Fruit fly (Drosophila melanogaster) whole organism, prepupa: ENCODE data around the gene CG1889.

ENCODE experiments used
- CG11294 ChIP-seq: fragments of 200-800 bp; sonication (Bioruptor generic); IDR thresholded peaks from 2 replicates; pipeline ENCODE4 v1.3.6; 2022; ENCODE audit warnings: missing biosample characterization, missing genetic modification characterization
- CG3032 ChIP-seq: fragments of 200-800 bp; optimal IDR thresholded peaks from 2 replicates; lab custom pipeline; 2019; ENCODE audit warnings: missing biosample characterization, mild to moderate bottlenecking, missing genetic modification characterization, moderate library complexity
- CG4318 ChIP-seq: fragments of 200-800 bp; sonication (Bioruptor generic); optimal IDR thresholded peaks from 3 replicates; lab custom pipeline; 2017; ENCODE audit warnings: missing biosample characterization, mild to moderate bottlenecking, missing genetic modification characterization
- CG7368 ChIP-seq: fragments of 200-800 bp; sonication (Bioruptor generic); optimal IDR thresholded peaks from 3 replicates; lab custom pipeline; 2016; ENCODE audit warnings: missing biosample characterization, missing genetic modification characterization
- Eip78C ChIP-seq: fragments of 200-800 bp; sonication (Bioruptor generic); peaks from one replicate; lab custom pipeline; 2016; ENCODE audit warnings: missing biosample characterization, missing genetic modification characterization
- Ets21C ChIP-seq: fragments of 200-800 bp; sonication (Bioruptor generic); optimal IDR thresholded peaks from 3 replicates; lab custom pipeline; 2016; ENCODE audit warnings: missing biosample characterization, missing genetic modification characterization
- Gug ChIP-seq: fragments of 200-800 bp; sonication (Bioruptor generic); IDR thresholded peaks from 2 replicates; pipeline ENCODE4 v1.3.6; 2022; ENCODE audit warnings: missing biosample characterization, missing genetic modification characterization
- Lpt ChIP-seq: fragments of 200-800 bp; sonication (Bioruptor generic); optimal IDR thresholded peaks from 3 replicates; lab custom pipeline; 2016; ENCODE audit warnings: missing biosample characterization, missing genetic modification characterization
- Smox ChIP-seq: fragments of 200-800 bp; sonication (Bioruptor generic); optimal IDR thresholded peaks from 3 replicates; lab custom pipeline; 2016; ENCODE audit warnings: missing biosample characterization, missing genetic modification characterization
- Sox15 ChIP-seq: fragments of 200-800 bp; sonication (Bioruptor generic); optimal IDR thresholded peaks from 3 replicates; lab custom pipeline; 2016; ENCODE audit warnings: missing biosample characterization, missing genetic modification characterization
- cyc ChIP-seq: fragments of 200-800 bp; sonication (Bioruptor generic); optimal IDR thresholded peaks from 3 replicates; lab custom pipeline; 2016; ENCODE audit warnings: missing biosample characterization, missing genetic modification characterization
- eg ChIP-seq: fragments of 200-800 bp; sonication (Bioruptor generic); IDR thresholded peaks from 3 replicates; pipeline ENCODE4 v1.3.6; 2022; ENCODE audit warnings: missing biosample characterization, missing genetic modification characterization
- lz ChIP-seq: fragments of 200-800 bp; sonication (Bioruptor generic); optimal IDR thresholded peaks from 3 replicates; lab custom pipeline; 2016; ENCODE audit warnings: missing biosample characterization, missing genetic modification characterization

dm6 chrX:9932296-9932892, 32.6 kb upstream of the CG1889 start:
- TF ChIP-seq Smox, result no peak
- TF ChIP-seq Ets21C (GFP tag; lab: Kevin White, UChicago), result no peak
- no peak for TF ChIP-seq lz (GFP tag; lab: Kevin White, UChicago)
- no peak for TF ChIP-seq eg (GFP tag; lab: Robert Waterston, UW)
- TF ChIP-seq Gug (GFP tag; lab: Robert Waterston, UW), result no peak
- no peak for TF ChIP-seq cyc (GFP tag; lab: Kevin White, UChicago)
- no peak for TF ChIP-seq Sox15 (GFP tag; lab: Kevin White, UChicago)
- TF ChIP-seq CG11294 (GFP tag; lab: Robert Waterston, UW), result no peak
- TF ChIP-seq Lpt (GFP tag; lab: Kevin White, UChicago), result no peak
- no peak for TF ChIP-seq Eip78C
- TF ChIP-seq CG7368 (GFP tag; lab: Kevin White, UChicago), result no peak
- TF ChIP-seq CG4318 (GFP tag; lab: Kevin White, UChicago), result no peak
- no peak for TF ChIP-seq CG3032 (tag; lab: Kevin White, UChicago)
